Fruit fly (Drosophila melanogaster) whole organism, embryonic: ENCODE results near the gene CG1896.

Experiments used
- CG10267 ChIP-seq: fragments of 200-800 bp; sonication (Bioruptor generic); optimal IDR thresholded peaks from 2 replicates; lab custom pipeline; 2018; ENCODE audit warnings: missing biosample characterization, mild to moderate bottlenecking, missing genetic modification characterization, moderate library complexity
- CG10274 ChIP-seq: fragments of 200-800 bp; sonication (Bioruptor generic); optimal IDR thresholded peaks from 3 replicates; lab custom pipeline; 2017; ENCODE audit warnings: missing biosample characterization, mild to moderate bottlenecking, missing genetic modification characterization
- CG10543 ChIP-seq: fragments of 200-800 bp; sonication (Bioruptor generic); optimal IDR thresholded peaks from 3 replicates; lab custom pipeline; 2017; ENCODE audit warnings: missing biosample characterization, mild to moderate bottlenecking, missing genetic modification characterization, moderate library complexity
- CG13287 ChIP-seq: fragments of 200-800 bp; sonication (Bioruptor generic); IDR thresholded peaks from 2 replicates; pipeline ENCODE4 v1.3.6; 2022; ENCODE audit warnings: missing biosample characterization, missing genetic modification characterization; ENCODE audit not compliant: partially characterized antibody
- CG13424 ChIP-seq: fragments of 200-800 bp; sonication (Bioruptor generic); optimal IDR thresholded peaks from 2 replicates; lab custom pipeline; 2019; ENCODE audit warnings: missing biosample characterization, mild to moderate bottlenecking, missing genetic modification characterization, moderate library complexity
- CG15514 ChIP-seq: fragments of 200-800 bp; sonication (Bioruptor generic); optimal IDR thresholded peaks from 3 replicates; lab custom pipeline; 2017; ENCODE audit warnings: missing biosample characterization, missing genetic modification characterization, mild to moderate bottlenecking, moderate library complexity, missing genetic modification reagents
- CG16815 ChIP-seq: fragments of 200-800 bp; sonication (Bioruptor generic); optimal IDR thresholded peaks from 3 replicates; lab custom pipeline; 2017; ENCODE audit warnings: missing biosample characterization, mild to moderate bottlenecking, missing genetic modification characterization
- CG17385 ChIP-seq: fragments of 200-800 bp; sonication (Bioruptor generic); optimal IDR thresholded peaks from 3 replicates; lab custom pipeline; 2018; ENCODE audit warnings: missing biosample characterization, mild to moderate bottlenecking, missing genetic modification characterization
- CG17829 ChIP-seq: fragments of 200-800 bp; optimal IDR thresholded peaks from 2 replicates; lab custom pipeline; 2019; ENCODE audit warnings: missing biosample characterization, mild to moderate bottlenecking, missing genetic modification characterization, moderate library complexity
- CG1832 ChIP-seq: fragments of 200-800 bp; sonication (Bioruptor generic); optimal IDR thresholded peaks from 2 replicates; lab custom pipeline; 2017; ENCODE audit warnings: missing biosample characterization, mild to moderate bottlenecking, missing genetic modification characterization, inconsistent platforms
- CG18599 ChIP-seq: fragments of 200-800 bp; sonication (Bioruptor generic); optimal IDR thresholded peaks from 3 replicates; lab custom pipeline; 2017; ENCODE audit warnings: missing biosample characterization, missing genetic modification characterization, mild to moderate bottlenecking, moderate library complexity, missing genetic modification reagents
- CG31224 ChIP-seq: fragments of 200-800 bp; sonication (Bioruptor generic); IDR thresholded peaks from 2 replicates; pipeline ENCODE4 v1.3.6; 2022; ENCODE audit warnings: missing biosample characterization, missing genetic modification characterization
- CG32767 ChIP-seq: fragments of 200-800 bp; sonication (Bioruptor generic); IDR thresholded peaks from 2 replicates; pipeline ENCODE4 v1.3.6; 2022; ENCODE audit warnings: missing biosample characterization, missing genetic modification characterization
- CG34422 ChIP-seq: fragments of 200-800 bp; sonication (Bioruptor generic); IDR thresholded peaks from 3 replicates; pipeline ENCODE4 v1.3.6; 2022; ENCODE audit warnings: missing biosample characterization, missing genetic modification characterization
- CG4328 ChIP-seq: fragments of 200-800 bp; sonication (Bioruptor generic); optimal IDR thresholded peaks from 3 replicates; lab custom pipeline; 2017; ENCODE audit warnings: missing biosample characterization, missing genetic modification reagents, missing genetic modification characterization
- CG6254 ChIP-seq: fragments of 200-800 bp; sonication (Bioruptor generic); optimal IDR thresholded peaks from 3 replicates; lab custom pipeline; 2017; ENCODE audit warnings: mild to moderate bottlenecking, missing biosample characterization, missing genetic modification reagents, missing genetic modification characterization
- CG6272 ChIP-seq: fragments of 200-800 bp; sonication (Bioruptor generic); IDR thresholded peaks from 2 replicates; pipeline ENCODE4 v1.3.6; 2022; ENCODE audit warnings: missing biosample characterization, missing genetic modification characterization
- CG6689 ChIP-seq: fragments of 200-800 bp; sonication (Bioruptor generic); IDR thresholded peaks from 2 replicates; pipeline ENCODE4 v1.3.6; 2022; ENCODE audit warnings: missing biosample characterization, missing genetic modification characterization
- CG9215 ChIP-seq: fragments of 200-800 bp; sonication (Bioruptor generic); IDR thresholded peaks from 2 replicates; pipeline ENCODE4 v1.3.6; 2022; ENCODE audit warnings: missing biosample characterization, missing genetic modification characterization
- CG9727 ChIP-seq: fragments of 200-800 bp; sonication (Bioruptor generic); optimal IDR thresholded peaks from 3 replicates; lab custom pipeline; 2017; ENCODE audit warnings: missing biosample characterization, mild to moderate bottlenecking, missing genetic modification characterization
- Doc2 ChIP-seq: fragments of 200-800 bp; sonication (Bioruptor generic); IDR thresholded peaks from 2 replicates; pipeline ENCODE4 v1.3.6; 2022; ENCODE audit warnings: missing biosample characterization, missing genetic modification characterization
- Dref ChIP-seq: fragments of 200-800 bp; sonication (Bioruptor generic); IDR thresholded peaks from 2 replicates; pipeline ENCODE4 v1.3.6; 2022; ENCODE audit warnings: missing biosample characterization, missing genetic modification characterization
- E2f1 ChIP-seq: fragments of 200-800 bp; sonication (Bioruptor generic); IDR thresholded peaks from 2 replicates; pipeline ENCODE4 v1.3.6; 2022; ENCODE audit warnings: missing biosample characterization, missing genetic modification characterization
- Fer1 ChIP-seq: fragments of 200-800 bp; sonication (Bioruptor generic); optimal IDR thresholded peaks from 2 replicates; lab custom pipeline; 2017; ENCODE audit warnings: missing biosample characterization, mild to moderate bottlenecking, missing genetic modification characterization
- Gsc ChIP-seq: fragments of 200-800 bp; sonication (Bioruptor generic); IDR thresholded peaks from 2 replicates; pipeline ENCODE4 v1.3.6; 2022; ENCODE audit warnings: missing biosample characterization, missing genetic modification characterization
- Mad ChIP-seq: fragments of 200-800 bp; sonication (Bioruptor generic); optimal IDR thresholded peaks from 2 replicates; lab custom pipeline; 2016; ENCODE audit warnings: missing biosample characterization, missing genetic modification characterization
- NC2α ChIP-seq: fragments of 200-800 bp; sonication (Bioruptor generic); optimal IDR thresholded peaks from 2 replicates; lab custom pipeline; 2016; ENCODE audit warnings: missing biosample characterization, missing genetic modification characterization
- Nf-YB ChIP-seq: fragments of 200-800 bp; sonication (Bioruptor generic); optimal IDR thresholded peaks from 3 replicates; lab custom pipeline; 2019; ENCODE audit warnings: missing biosample characterization, mild to moderate bottlenecking, missing genetic modification characterization, moderate library complexity
- Oli ChIP-seq: fragments of 200-800 bp; sonication (Bioruptor generic); optimal IDR thresholded peaks from 2 replicates; lab custom pipeline; 2018; ENCODE audit warnings: missing biosample characterization, mild to moderate bottlenecking, missing genetic modification characterization, moderate library complexity
- abd-A ChIP-seq: fragments of 200-800 bp; sonication (Bioruptor generic); optimal IDR thresholded peaks from 3 replicates; lab custom pipeline; 2019; ENCODE audit warnings: missing biosample characterization, mild to moderate bottlenecking, missing genetic modification characterization, moderate library complexity
- ara ChIP-seq: fragments of 200-800 bp; sonication (Bioruptor generic); IDR thresholded peaks from 2 replicates; pipeline ENCODE4 v1.3.6; 2022; ENCODE audit warnings: missing biosample characterization, missing genetic modification characterization
- cas ChIP-seq: fragments of 200-800 bp; sonication (Bioruptor generic); IDR thresholded peaks from 2 replicates; pipeline ENCODE4 v1.3.6; 2022; ENCODE audit warnings: missing biosample characterization, missing genetic modification characterization
- dan ChIP-seq: fragments of 200-800 bp; sonication (Bioruptor generic); IDR thresholded peaks from 2 replicates; pipeline ENCODE4 v1.3.6; 2022; ENCODE audit warnings: missing biosample characterization, missing genetic modification characterization
- dm ChIP-seq: fragments of 200-800 bp; sonication (Bioruptor generic); optimal IDR thresholded peaks from 3 replicates; lab custom pipeline; 2016; ENCODE audit warnings: missing biosample characterization, missing genetic modification characterization
- exex ChIP-seq: fragments of 200-800 bp; sonication (Bioruptor generic); optimal IDR thresholded peaks from 4 replicates; lab custom pipeline; 2018; ENCODE audit warnings: missing biosample characterization, mild to moderate bottlenecking, missing genetic modification characterization, moderate library complexity
- gfzf ChIP-seq: fragments of 200-800 bp; sonication (Bioruptor generic); optimal IDR thresholded peaks from 2 replicates; lab custom pipeline; 2016; ENCODE audit warnings: missing biosample characterization, mild to moderate bottlenecking, missing genetic modification characterization, moderate library complexity
- ham ChIP-seq: fragments of 200-800 bp; sonication (Bioruptor generic); IDR thresholded peaks from 2 replicates; pipeline ENCODE4 v1.3.6; 2022; ENCODE audit warnings: missing biosample characterization, missing genetic modification characterization
- hb ChIP-seq: fragments of 200-800 bp; sonication (Bioruptor generic); IDR thresholded peaks from 3 replicates; pipeline ENCODE4 v1.3.6; 2022; ENCODE audit warnings: missing biosample characterization, missing genetic modification characterization; ENCODE audit not compliant: partially characterized antibody
- lab ChIP-seq: fragments of 200-800 bp; sonication (Bioruptor generic); optimal IDR thresholded peaks from 3 replicates; lab custom pipeline; 2017; ENCODE audit warnings: missing biosample characterization, missing genetic modification characterization, mild to moderate bottlenecking, moderate library complexity, missing genetic modification reagents
- lov ChIP-seq, 2 experiments: fragments of 200-800 bp in 1 of 2; fragments of >200 bp in 1 of 2; sonication (Bioruptor generic) in 1 of 2; IDR thresholded peaks in 1 of 2; optimal IDR thresholded peaks in 1 of 2; 2 replicates in 1 of 2; 3 replicates in 1 of 2; pipeline versions ENCODE4 v1.3.6 to Lab custom; 2017 to 2022; ENCODE audit warnings: missing biosample characterization in 1 of 2, missing genetic modification characterization in 1 of 2
- mam ChIP-seq: fragments of 200-800 bp; sonication (Bioruptor generic); optimal IDR thresholded peaks from 3 replicates; lab custom pipeline; 2016; ENCODE audit warnings: missing biosample characterization, missing genetic modification characterization
- run ChIP-seq: fragments of 200-800 bp; sonication (Bioruptor generic); optimal IDR thresholded peaks from 3 replicates; lab custom pipeline; 2018; ENCODE audit warnings: missing biosample characterization, mild to moderate bottlenecking, missing genetic modification characterization
- schlank ChIP-seq: fragments of 200-800 bp; sonication (Bioruptor generic); optimal IDR thresholded peaks from 2 replicates; lab custom pipeline; 2018; ENCODE audit warnings: missing biosample characterization, mild to moderate bottlenecking, missing genetic modification characterization
- sima ChIP-seq: fragments of 200-800 bp; sonication (Bioruptor generic); optimal IDR thresholded peaks from 2 replicates; lab custom pipeline; 2016; ENCODE audit warnings: missing biosample characterization, missing genetic modification characterization
- sisA ChIP-seq: fragments of 200-800 bp; sonication (Bioruptor generic); IDR thresholded peaks from 2 replicates; pipeline ENCODE4 v1.3.6; 2022; ENCODE audit warnings: missing biosample characterization, missing genetic modification characterization
- sob ChIP-seq: fragments of 200-800 bp; sonication (Bioruptor generic); IDR thresholded peaks from 2 replicates; pipeline ENCODE4 v1.3.6; 2022; ENCODE audit warnings: missing biosample characterization, missing genetic modification characterization
- tio ChIP-seq: fragments of 200-800 bp; sonication (Bioruptor generic); optimal IDR thresholded peaks from 2 replicates; lab custom pipeline; 2017; ENCODE audit warnings: missing biosample characterization, missing genetic modification characterization, inconsistent platforms
- vfl ChIP-seq: fragments of 200-800 bp; sonication (Bioruptor generic); optimal IDR thresholded peaks from 2 replicates; lab custom pipeline; 2016; ENCODE audit warnings: missing biosample characterization, missing genetic modification characterization

Gene CG1896

dm6 chr3R:31776583-31777362 lies 32.7 kb downstream of the CG1896 start, which contains the start of the genes CG2126 and faf (continued):
- TF ChIP-seq dan (GFP tag; lab: Robert Waterston, UW): no peak
- TF ChIP-seq Nf-YB (GFP tag; lab: Kevin White, UChicago): peak; percentile 66
- no peak for TF ChIP-seq tio (GFP tag; lab: Kevin White, UChicago)
- peak; percentile 73 for TF ChIP-seq CG4328 (GFP tag; lab: Kevin White, UChicago)
- TF ChIP-seq CG9215 (GFP tag; lab: Robert Waterston, UW): peak; percentile 63
- TF ChIP-seq CG10543 (GFP tag; lab: Kevin White, UChicago): peak; percentile 83
- TF ChIP-seq CG13287 (GFP tag; lab: Robert Waterston, UW): peak; percentile 61; the same call in 1 of the 2 replicates
- TF ChIP-seq CG1832 (GFP tag; lab: Kevin White, UChicago): no peak
- TF ChIP-seq gfzf: peak; percentile 34
- peak; percentile 69 for TF ChIP-seq Oli (tag; lab: Kevin White, UChicago)
- no peak for TF ChIP-seq Doc2
- peak; percentile 77 for TF ChIP-seq CG17385 (GFP tag; lab: Kevin White, UChicago)
- peak; percentile 62; the same call in 1 of the 2 replicates for TF ChIP-seq ara (GFP tag; lab: Robert Waterston, UW)
- TF ChIP-seq Gsc (GFP tag; lab: Robert Waterston, UW): no peak
- TF ChIP-seq CG32767 (GFP tag; lab: Robert Waterston, UW): peak; percentile 68
- TF ChIP-seq exex (tag; lab: Kevin White, UChicago): peak; percentile 53
- peak; percentile 51; the same call in 1 of the 2 replicates for TF ChIP-seq CG31224
- peak; percentile 66 for TF ChIP-seq E2f1 (GFP tag; lab: Robert Waterston, UW)
- TF ChIP-seq CG6272: peak; percentile 66; the same call in 1 of the 2 replicates
- TF ChIP-seq cas: peak; percentile 60; the same call in 1 of the 2 replicates
- peak; percentile 41 for TF ChIP-seq schlank (tag; lab: Kevin White, UChicago)
- TF ChIP-seq CG34422 (GFP tag; lab: Robert Waterston, UW): peak; percentile 80; the same call in 2 of the 3 replicates
- peak; percentile 99 for TF ChIP-seq CG15514
- TF ChIP-seq NC2α (GFP tag; lab: Kevin White, UChicago): no peak
- no peak for TF ChIP-seq sima (GFP tag; lab: Kevin White, UChicago)
- TF ChIP-seq lov (optimal IDR thresholded peaks at IDR 0.05; lab: Kevin White, UChicago): no peak
- 0 out of 3 replicates have a peak, but pooled peaks have one; percentile 41 for TF ChIP-seq lov (GFP tag; IDR thresholded peaks at IDR 0.05; lab: Robert Waterston, UW)
- peak; percentile 54 for TF ChIP-seq vfl (GFP tag; lab: Kevin White, UChicago)
- TF ChIP-seq CG10274 (GFP tag; lab: Kevin White, UChicago): no peak
- TF ChIP-seq sob (GFP tag; lab: Robert Waterston, UW): peak; percentile 64
- TF ChIP-seq lab: no peak
- TF ChIP-seq CG13424: peak; percentile 87
- peak; percentile 80 for TF ChIP-seq CG9727 (GFP tag; lab: Kevin White, UChicago)
- TF ChIP-seq CG6689 (GFP tag; lab: Robert Waterston, UW): peak; percentile 82
- peak; percentile 64 for TF ChIP-seq sisA (GFP tag; lab: Robert Waterston, UW)
- no peak for TF ChIP-seq hb
- peak; percentile 11 for TF ChIP-seq dm (GFP tag; lab: Kevin White, UChicago)
- TF ChIP-seq Mad (GFP tag; lab: Kevin White, UChicago): no peak
- TF ChIP-seq ham (GFP tag; lab: Robert Waterston, UW): no peak
- TF ChIP-seq CG16815: peak; percentile 54
- no peak for TF ChIP-seq run (tag; lab: Kevin White, UChicago)
- TF ChIP-seq mam: peak; percentile 74
- TF ChIP-seq abd-A (tag; lab: Kevin White, UChicago): no peak
- TF ChIP-seq CG17829: peak; percentile 89
- peak; percentile 75 for TF ChIP-seq Fer1
- peak; percentile 26 for TF ChIP-seq CG6254 (GFP tag; lab: Kevin White, UChicago)
- TF ChIP-seq Dref (GFP tag; lab: Robert Waterston, UW): peak; percentile 59
- TF ChIP-seq CG18599 (GFP tag; lab: Kevin White, UChicago): no peak
- peak; percentile 80 for TF ChIP-seq CG10267 (tag; lab: Kevin White, UChicago)
